Worm (Caenorhabditis elegans) whole organism, L4/young adult: ENCODE measurements around the gene cnnm-5.

ENCODE experiments used
- W03F9.2 ChIP-seq: fragments of 150-350 bp; optimal IDR thresholded peaks from 2 replicates; lab custom pipeline; 2014; ENCODE audit warnings: missing biosample characterization, missing genetic modification characterization
- dao-5 ChIP-seq: sonication (generic microtip); optimal IDR thresholded peaks from 2 replicates; lab custom pipeline; 2016; ENCODE audit warnings: missing genotype, missing genetic modification characterization, moderate library complexity, missing compliant biosample characterization
- him-1 ChIP-seq: sonication (generic microtip); optimal IDR thresholded peaks from 2 replicates; lab custom pipeline; 2016; ENCODE audit warnings: missing genotype, missing genetic modification reagents, missing genetic modification characterization, missing compliant biosample characterization

The cnnm-5 gene

DNA sequence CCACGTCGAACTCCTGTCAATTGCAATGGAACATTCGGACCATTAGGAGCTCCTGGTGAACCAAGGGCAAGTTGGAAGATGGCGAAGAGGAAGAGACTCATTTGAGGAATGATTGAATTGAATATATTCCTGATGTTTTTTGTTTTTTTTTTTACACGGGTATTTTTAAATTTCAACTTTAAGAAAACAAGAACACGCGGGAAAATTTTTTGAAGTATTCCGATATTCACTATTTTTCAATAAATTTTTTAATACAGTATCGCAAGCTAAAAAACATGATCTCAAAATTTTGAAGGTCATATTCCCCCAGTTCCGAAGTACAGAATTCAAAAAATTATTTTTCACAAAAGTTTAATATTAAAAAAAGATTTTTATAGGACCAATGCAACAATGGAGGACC is at the start of gene cnnm-5:
TSS of gene cnnm-5 (minus strand) at position 101 of the 400 bp plus-strand sequence.
- TF ChIP-seq him-1 (tag; lab: Kevin White, UChicago) (no peak), W03F9.2 (tag; lab: Kevin White, UChicago) (no peak), dao-5 (tag; lab: Kevin White, UChicago) (no peak)

DNA sequence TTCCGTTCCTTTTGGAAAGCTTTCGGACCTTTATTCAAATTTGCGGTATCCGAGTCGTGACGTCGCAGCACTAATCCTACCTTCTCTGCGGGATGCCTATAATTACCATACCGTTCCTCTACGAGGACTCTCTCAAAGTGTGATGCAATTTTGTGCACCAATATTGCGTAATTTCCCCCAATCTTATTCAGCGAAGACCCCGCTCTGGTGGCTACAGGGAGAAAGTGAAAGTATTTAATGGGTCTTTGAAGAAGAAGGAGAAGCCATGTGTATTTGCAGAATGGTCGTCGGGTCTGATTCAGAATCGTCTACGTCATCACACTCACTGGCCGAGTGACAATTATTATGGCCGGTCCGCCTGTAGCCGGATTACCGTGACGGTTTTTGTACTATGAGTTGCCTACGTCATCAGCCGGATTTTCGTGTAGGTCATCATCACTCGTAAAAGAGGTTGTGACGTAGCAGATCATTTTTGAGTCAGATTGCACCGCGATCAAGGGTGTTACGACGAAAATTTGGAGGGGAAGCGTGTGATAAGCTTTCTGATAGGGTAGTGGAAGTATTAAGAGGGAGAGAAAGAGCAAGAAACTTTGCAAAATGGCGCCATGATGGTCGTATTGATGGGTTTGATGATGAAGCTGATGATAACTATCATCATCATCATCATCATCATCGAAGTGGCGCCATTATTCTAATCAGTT is 47.3 kb upstream of the cnnm-5 start:
- TF ChIP-seq him-1 (tag; lab: Kevin White, UChicago) = no peak
- no peak for TF ChIP-seq W03F9.2 (tag; lab: Kevin White, UChicago)
- TF ChIP-seq dao-5 (tag; lab: Kevin White, UChicago) = no peak

DNA sequence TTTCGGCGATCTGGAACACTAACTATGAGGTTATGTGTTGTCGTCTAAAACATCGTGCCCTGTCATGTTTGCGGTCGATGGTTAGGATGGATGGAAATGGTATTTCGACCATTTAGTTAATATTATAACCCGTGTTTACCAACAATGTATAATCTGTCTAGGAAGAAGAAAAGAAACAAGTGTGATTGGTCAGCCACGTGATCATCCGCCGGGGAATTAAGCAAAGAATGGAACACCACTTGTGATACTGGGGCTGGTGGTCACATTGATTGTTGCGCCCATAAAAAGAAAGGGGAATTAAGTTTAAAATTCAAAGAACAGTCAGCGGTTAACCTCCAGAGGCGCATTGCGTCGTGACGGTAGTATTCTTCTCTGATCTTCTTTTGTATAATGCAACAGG is 46.6 kb upstream of the cnnm-5 start:
- TF ChIP-seq W03F9.2 (tag; lab: Kevin White, UChicago) (no peak), him-1 (tag; lab: Kevin White, UChicago) (no peak), dao-5 (tag; lab: Kevin White, UChicago) (no peak)

DNA sequence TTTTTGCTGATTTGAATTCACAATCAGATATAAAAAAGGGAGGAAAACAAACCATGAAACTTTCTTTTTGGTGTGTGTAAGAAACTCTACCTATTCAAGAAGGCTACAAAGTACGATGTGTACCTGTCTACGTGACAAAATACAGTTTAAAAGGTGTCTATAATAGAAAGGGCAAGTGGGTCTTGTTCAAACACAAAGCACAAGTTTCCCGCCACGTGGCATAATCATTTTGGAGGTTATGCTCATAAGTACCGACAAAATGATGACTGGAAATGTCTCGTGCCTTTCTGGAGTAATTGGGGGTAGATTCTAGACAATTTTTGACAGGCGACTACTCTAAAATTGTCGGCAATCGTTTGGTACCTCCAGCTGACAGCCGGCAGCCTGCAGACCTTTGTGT is 45.9 kb upstream of the cnnm-5 start:
- TF ChIP-seq him-1 (tag; lab: Kevin White, UChicago) = no peak
- TF ChIP-seq dao-5 (tag; lab: Kevin White, UChicago) = no peak
- TF ChIP-seq W03F9.2 (tag; lab: Kevin White, UChicago) = no peak

DNA sequence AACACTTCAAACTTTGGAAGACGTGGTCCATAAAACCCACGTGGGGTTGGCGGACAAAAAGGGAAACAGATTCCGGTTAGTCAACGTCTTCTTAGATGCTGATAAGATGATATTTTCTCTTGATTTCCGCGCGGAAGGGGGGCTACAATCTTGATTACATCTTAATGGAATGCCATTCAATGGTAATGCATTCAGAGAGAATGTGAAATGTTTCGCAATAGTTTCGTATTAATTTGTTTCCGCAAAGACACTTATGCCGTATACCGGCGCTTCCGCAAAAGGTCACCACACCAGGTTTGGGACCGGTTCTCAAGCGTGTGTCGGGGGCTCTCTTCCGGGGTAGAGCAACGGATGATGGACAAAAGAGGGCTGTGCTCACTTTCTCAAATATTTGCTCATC is 45.5 kb upstream of the cnnm-5 start:
- TF ChIP-seq W03F9.2 (tag; lab: Kevin White, UChicago) (no peak), him-1 (tag; lab: Kevin White, UChicago) (no peak)

DNA sequence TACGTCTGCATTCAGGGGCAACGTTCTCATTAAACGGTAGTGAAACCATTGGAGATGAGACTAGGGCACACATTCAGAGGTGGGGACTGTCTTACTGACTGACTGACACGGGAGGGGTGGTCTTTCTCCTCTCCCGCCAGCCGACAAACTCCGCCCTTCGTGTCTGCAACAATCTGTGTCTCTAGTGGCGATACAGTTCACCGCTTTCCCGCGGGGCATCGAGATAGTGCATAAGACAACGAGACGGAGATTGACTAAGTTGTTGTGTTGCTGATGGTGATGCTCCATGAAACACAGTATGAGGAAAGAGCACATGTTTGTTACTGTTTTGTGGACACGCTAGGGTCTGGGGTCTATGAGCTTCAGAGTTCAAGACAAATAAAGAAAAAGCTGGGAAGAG is 44.4 kb upstream of the cnnm-5 start:
- TF ChIP-seq dao-5 (tag; lab: Kevin White, UChicago) (no peak), W03F9.2 (tag; lab: Kevin White, UChicago) (no peak), him-1 (tag; lab: Kevin White, UChicago) (no peak)

DNA sequence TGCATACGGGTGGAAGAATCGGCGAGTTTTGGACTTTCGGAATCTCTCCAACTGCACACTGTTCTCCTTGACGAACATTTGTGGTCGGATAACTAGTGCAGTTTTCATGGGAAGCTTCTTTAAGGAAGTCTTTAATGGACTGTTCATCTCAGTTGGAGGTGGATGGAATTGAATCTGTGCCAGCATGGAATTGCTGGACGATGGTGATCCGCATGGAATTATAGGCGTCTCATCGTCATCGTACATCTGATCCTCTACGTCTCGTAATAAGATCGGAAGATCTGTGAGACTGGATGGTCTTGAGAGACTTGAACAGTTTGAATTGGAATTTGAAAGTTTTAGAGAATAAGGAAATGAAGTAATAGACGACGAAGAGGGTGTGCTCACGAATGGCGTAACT is 44.0 kb upstream of the cnnm-5 start:
- no peak for TF ChIP-seq W03F9.2 (tag; lab: Kevin White, UChicago)
- TF ChIP-seq dao-5 (tag; lab: Kevin White, UChicago) = no peak
- TF ChIP-seq him-1 (tag; lab: Kevin White, UChicago) = no peak

DNA sequence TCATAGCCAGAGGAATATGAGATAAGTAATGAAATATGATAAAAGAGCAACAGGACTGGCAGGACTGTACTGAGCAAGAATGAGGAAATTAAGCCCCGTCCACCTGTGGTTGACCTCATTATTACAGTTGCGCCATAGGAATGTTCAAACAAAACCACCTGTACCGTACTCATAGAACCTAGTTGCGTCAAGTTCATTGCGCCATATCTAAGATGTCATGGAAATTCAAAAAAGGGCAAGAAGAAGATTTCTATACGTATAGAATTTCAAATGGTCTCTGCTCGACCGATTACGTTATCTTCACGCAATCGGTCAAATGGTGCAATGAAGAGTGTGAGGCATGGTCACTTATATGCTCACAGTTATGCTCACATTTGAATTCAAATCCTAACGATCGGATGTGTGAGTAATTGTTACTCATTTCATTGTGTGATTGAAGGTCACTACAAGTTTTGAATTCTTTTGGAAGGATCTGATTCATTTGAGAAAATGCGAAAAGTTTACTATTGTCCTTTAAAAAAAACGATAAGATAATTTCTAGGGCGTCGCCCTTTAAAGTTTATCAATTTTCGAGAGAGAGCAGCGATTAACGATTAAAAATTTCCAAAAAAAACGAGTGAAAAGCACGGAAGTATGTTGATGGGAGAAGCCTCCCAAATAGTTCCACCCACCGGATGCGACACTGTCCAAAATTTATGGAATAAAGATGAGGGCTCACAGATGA is 42.9 kb upstream of the cnnm-5 start:
- TF ChIP-seq him-1 (tag; lab: Kevin White, UChicago) = no peak
- no peak for TF ChIP-seq W03F9.2 (tag; lab: Kevin White, UChicago)
- no peak for TF ChIP-seq dao-5 (tag; lab: Kevin White, UChicago)

DNA sequence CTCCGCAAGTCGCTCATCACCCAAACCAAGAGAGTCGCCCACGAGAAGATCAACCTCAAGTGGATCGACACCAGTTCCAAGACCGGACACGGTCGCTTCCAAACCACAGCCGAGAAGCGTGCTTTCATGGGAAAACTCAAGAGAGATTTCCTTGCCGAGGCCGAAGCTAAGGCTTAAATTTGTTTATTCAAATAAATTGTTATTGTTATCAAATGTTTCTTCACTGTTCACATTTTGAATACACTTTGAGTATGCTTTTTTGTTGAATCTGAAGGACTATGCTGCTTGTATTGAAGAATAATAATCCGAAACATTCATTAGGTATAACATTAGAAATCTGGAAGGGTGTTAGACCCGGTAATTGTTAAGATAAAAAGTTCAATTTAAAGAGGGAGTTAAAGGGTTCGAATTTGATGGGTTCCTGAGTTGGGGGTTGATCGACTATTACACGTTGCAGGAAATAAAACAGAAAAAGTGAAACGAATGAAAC is 40.3 kb upstream of the cnnm-5 start:
- TF ChIP-seq him-1 (tag; lab: Kevin White, UChicago) (no peak), W03F9.2 (tag; lab: Kevin White, UChicago) (peak; percentile 66), dao-5 (tag; lab: Kevin White, UChicago) (peak; percentile 49)

DNA sequence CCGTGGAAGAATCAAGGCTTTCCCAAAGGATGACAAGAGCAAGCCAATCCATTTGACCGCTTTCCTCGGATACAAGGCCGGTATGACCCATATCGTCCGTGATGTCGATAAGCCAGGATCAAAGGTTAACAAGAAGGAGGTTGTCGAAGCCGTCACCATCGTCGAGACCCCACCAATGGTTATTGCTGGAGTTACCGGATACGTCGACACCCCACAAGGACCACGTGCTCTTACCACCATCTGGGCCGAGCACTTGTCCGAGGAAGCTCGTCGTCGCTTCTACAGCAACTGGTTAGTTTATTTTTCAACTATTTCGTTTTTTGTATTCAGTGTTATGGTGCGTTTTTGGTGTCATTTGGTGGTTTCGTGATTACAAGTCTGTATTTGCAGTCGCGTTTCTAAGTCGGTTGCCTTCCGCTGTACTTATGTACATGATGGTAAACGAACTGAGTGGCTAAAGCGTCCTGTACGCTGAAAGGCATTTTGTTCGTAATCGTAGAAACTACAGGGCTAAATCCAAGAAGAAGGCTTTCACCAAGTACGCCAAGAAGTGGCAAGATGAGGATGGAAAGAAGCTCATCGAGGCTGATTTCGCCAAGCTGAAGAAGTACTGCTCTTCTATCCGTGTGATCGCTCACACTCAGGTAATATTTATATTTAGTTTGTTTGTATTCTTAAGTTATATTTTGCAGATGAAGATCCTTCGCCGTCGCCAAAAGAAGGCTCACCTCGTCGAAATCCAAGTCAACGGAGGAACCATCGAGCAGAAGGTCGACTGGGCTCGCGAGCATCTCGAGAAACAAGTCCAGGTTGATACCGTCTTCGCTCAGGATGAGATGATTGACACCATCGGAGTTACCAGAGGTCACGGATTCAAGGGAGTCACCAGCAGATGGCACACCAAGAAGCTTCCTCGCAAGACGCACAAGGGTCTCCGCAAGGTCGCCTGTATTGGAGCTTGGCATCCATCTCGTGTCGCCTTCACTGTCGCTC is 39.2 kb upstream of the cnnm-5 start:
- TF ChIP-seq dao-5 (tag; lab: Kevin White, UChicago) = no peak
- no peak for TF ChIP-seq W03F9.2 (tag; lab: Kevin White, UChicago)
- TF ChIP-seq him-1 (tag; lab: Kevin White, UChicago) = no peak

DNA sequence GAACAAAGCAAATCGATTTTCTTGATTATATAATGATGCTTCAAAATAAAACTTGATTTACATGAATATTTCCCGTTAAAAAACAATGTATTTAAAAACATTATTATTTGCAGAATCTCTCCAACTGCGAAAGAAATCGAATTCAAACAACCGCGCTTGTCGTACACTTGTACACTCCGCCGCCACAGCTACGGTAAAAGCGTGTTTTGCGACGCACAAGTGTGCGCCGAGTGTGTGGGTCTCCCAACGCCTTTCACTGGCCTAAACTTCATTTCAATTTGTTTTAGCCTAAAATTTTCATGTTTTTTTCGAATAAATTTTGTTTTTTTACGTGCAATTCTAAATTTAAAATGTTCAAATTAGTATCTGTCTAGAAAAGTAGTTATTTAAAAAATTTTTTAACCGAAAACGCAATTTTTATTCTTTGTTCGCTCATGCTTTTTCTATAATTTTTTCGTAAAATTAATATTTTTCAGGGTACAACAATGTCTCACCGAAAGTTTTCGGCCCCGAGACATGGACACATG is 38.4 kb upstream of the cnnm-5 start, which contains the start of gene rpl-3:
TSS of gene rpl-3 (plus strand) at position 477 of the 527 bp plus-strand sequence.
- TF ChIP-seq dao-5 (tag; lab: Kevin White, UChicago) (peak; percentile 95), W03F9.2 (tag; lab: Kevin White, UChicago) (peak; percentile 99), him-1 (tag; lab: Kevin White, UChicago) (peak; percentile 100)

DNA sequence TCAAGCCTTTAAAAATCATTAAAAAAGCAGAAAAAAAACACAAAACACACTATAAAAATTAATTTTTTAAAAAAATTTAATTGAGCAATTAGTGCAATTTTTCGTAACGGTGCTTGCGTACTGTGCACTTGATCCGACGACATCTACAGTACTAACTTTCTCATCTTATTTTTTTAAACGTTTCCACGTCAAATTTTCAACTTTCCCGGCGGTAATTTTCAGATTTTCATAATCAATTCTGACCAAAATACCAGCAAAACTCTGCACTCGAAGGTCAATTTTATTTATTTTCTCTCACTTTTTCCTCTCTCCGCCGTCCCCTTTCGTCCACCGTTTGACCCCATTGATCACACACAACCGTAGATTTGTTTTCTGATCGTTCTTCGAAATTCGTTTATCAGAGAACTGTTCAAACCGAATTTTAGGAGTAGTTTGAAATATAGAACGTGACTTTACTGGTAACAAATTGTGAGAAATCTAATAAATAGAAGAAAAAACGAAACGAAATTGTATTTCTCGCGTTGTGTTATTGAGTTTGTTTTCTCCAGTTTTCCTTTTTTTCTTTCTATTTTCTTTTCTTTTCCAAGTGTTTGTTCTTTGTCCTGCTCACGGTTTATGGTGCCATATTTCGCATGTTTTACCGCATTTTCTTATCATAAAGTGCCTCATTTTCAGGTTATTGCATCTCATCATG is 35.0 kb upstream of the cnnm-5 start, which contains the start of gene acs-19:
TSS of gene acs-19 (plus strand) at position 676 of the 694 bp plus-strand sequence.
- TF ChIP-seq dao-5 (tag; lab: Kevin White, UChicago) (no peak), him-1 (tag; lab: Kevin White, UChicago) (no peak), W03F9.2 (tag; lab: Kevin White, UChicago) (no peak)
